Worm (Caenorhabditis elegans) whole organism, young adult: ENCODE measurements around the gene pmp-2.

Experiments
- Y53G8AR.9 ChIP-seq: fragments of 200-800 bp; sonication (Bioruptor generic); conservative IDR thresholded peaks from 2 replicates; pipeline ENCODE4 v1.3.6; 2022; ENCODE audit warnings: missing genetic modification reagents, missing genetic modification characterization, missing compliant biosample characterization
- ceh-58 ChIP-seq: fragments of 200-800 bp; sonication (Bioruptor generic); IDR thresholded peaks from 2 replicates; pipeline ENCODE4 v1.3.6; 2022; ENCODE audit warnings: missing genetic modification characterization, missing compliant biosample characterization
- hrde-1 ChIP-seq: sonication (generic microtip); optimal IDR thresholded peaks from 2 replicates; lab custom pipeline; 2016; ENCODE audit warnings: missing genetic modification characterization, mild to moderate bottlenecking, missing compliant biosample characterization, moderate library complexity, missing genotype, missing genetic modification reagents, borderline replicate concordance
- lin-35 ChIP-seq, 3 experiments: fragments of 150-350 bp in 2 of 3; sonication (generic microtip) in 1 of 3; optimal IDR thresholded peaks; 2 replicates each; lab custom pipeline; 2014 to 2018; ENCODE audit warnings: missing biosample characterization in 3 of 3, missing genetic modification characterization in 3 of 3, missing genetic modification reagents in 3 of 3
- mes-4 ChIP-seq: sonication (generic microtip); optimal IDR thresholded peaks from 2 replicates; lab custom pipeline; 2016; ENCODE audit warnings: missing genotype, missing genetic modification characterization, missing compliant biosample characterization
- rcor-1 ChIP-seq: fragments of 200-800 bp; sonication (Bioruptor generic); IDR thresholded peaks from 2 replicates; pipeline ENCODE4 v1.3.6; 2022; ENCODE audit warnings: missing genetic modification reagents, missing genetic modification characterization, missing compliant biosample characterization

DNA sequence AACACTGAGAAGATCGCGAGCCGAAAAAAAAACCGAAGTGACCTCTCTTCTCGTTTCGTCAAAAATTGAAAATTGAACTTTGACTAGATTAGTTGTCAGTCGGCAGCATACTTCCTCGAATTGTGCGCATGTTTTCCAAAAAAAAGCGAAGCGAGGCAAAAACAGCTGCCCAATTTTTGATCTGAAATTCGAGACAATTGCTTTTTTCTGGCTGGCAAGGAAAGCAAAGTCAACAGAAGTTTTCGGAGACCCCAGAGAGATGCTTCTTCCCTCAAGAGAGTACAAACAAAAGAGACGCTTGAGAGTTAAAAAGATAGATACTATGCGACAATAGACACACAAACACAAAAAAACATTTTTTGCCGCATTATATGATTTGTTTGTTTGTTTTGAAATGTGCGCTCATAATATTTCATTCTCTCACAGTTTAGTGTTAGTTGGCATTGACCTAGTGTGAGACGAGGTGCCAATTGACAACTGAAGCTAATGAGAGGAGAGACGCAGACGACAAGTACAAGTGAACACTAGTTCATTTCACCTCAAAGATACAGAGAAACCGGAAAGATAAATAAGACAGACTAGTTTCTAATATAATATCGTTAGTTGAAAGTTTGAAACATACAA is 51.5 kb downstream of the pmp-2 start:
- TF ChIP-seq rcor-1 (GFP tag; lab: Robert Waterston, UW) (no peak), ceh-58 (no peak), lin-35 (GFP tag; optimal IDR thresholded peaks at IDR 0.05; lab: Kevin White, UChicago) (no peak), Y53G8AR.9 (no peak), mes-4 (tag; lab: Kevin White, UChicago) (no peak), hrde-1 (tag; lab: Kevin White, UChicago) (no peak)
